Worm (Caenorhabditis elegans): ENCODE results near the gene K12B6.9.

The K12B6.9 gene

ce11 chrV:6292401-6292800 is at the start of gene K12B6.9:
Gene K12B6.9 (minus strand): TSS chrV:6292666.
- TF ChIP-seq dao-5 (tag; optimal IDR thresholded peaks at IDR 0.05) (no peak), W03F9.2 (tag; optimal IDR thresholded peaks at IDR 0.05) (no peak), him-1 (tag; optimal IDR thresholded peaks at IDR 0.05) (no peak)

DNA sequence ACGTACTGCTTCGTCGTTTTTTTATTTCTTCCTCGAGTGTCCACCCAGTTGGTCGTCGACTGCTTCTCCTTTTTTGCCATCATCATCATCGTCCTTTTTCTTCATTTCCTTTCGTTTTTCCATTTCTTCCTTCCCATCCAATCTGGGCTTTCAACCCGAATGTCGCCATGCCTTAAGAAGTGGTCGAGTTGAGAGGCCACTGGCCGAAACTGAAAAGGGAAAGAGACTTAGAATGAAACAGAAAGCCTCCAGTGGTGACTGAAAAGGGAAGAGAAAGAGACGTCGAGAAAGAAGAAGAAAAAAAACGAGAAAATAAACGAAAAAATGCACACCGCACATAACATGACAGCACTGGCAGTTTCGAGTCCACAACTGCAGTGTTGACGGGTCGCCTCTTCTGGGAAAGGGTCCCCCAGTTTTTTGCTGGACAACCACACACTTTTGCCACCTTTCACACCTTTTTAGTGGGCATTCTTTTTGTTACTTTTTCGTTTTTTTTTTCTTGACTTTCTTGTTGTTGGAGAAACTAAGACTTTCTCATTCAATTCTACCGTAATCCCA is 48.7 kb upstream of the K12B6.9 start:
- no peak for TF ChIP-seq dao-5 (tag; optimal IDR thresholded peaks at IDR 0.05)
- peak; percentile 58 for TF ChIP-seq him-1 (tag; optimal IDR thresholded peaks at IDR 0.05)
- no peak for TF ChIP-seq W03F9.2 (tag; optimal IDR thresholded peaks at IDR 0.05)

DNA sequence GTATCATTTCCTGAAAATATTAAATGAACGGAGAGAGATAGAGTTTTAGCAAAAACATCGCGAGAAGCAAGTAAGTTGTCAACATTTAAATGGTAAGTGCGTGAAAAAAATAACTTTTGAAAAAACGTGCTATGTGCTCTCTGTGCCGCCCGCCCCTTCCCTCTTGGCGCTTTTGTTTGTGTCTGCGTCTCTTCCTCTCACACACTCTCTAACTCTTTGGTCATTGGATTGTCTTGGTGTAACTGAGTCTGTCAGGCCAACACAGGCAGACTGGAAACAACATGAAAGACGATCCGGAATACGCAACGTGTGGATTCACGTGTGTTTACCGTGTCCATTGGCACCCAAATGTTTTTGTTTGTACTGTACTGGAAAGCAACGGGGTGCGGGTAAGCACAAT is 43.6 kb upstream of the K12B6.9 start, which contains the start of gene T28C12.6:
TSS of gene T28C12.6 (minus strand) at position 12 of the 400 bp plus-strand sequence.
- TF ChIP-seq dao-5 (tag; optimal IDR thresholded peaks at IDR 0.05) (no peak), W03F9.2 (tag; optimal IDR thresholded peaks at IDR 0.05) (no peak), him-1 (tag; optimal IDR thresholded peaks at IDR 0.05) (no peak)

DNA sequence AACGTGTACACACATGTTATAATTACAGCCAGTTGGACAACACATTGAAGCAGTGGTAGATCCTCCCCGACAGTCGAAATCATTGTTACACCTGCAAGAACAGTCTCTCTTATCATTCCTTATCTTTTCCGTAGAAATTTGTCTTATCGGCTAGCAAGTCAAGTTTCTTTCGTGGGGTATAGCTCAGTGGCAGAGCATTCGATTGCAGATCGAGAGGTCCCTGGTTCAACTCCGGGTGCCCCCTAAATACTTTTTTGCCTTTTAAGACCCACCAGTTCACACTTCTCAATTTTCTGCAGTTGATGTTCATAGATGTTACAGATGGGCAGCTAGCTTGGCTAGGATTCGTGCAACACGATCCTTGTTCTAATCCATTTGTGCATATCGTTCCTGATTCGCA is 42.8 kb upstream of the K12B6.9 start:
- TF ChIP-seq W03F9.2 (tag; optimal IDR thresholded peaks at IDR 0.05) (no peak), him-1 (tag; optimal IDR thresholded peaks at IDR 0.05) (no peak), dao-5 (tag; optimal IDR thresholded peaks at IDR 0.05) (peak; percentile 22)

DNA sequence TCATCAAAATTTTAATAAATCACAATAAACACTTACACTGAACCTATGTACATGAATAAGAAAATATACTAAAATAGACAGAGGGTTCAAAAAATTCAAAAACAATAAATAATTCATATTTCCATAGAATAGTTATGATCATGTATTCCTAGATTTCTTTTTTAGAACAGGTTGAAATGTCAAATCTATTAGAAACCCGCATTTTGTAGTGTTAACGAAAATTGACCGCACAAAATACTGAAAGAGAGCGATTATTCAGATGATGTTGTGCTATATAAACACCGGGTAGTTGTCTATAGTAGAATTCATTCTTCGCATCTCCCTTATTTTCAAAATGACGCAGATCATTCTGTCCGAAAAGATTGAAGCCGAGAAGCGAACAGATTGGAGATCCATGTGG is 39.1 kb upstream of the K12B6.9 start, which contains the start of gene T28C12.1:
TSS of gene T28C12.1 (plus strand) at position 301 of the 400 bp plus-strand sequence.
- TF ChIP-seq him-1 (tag; optimal IDR thresholded peaks at IDR 0.05) (no peak), dao-5 (tag; optimal IDR thresholded peaks at IDR 0.05) (no peak), W03F9.2 (tag; optimal IDR thresholded peaks at IDR 0.05) (no peak)

DNA sequence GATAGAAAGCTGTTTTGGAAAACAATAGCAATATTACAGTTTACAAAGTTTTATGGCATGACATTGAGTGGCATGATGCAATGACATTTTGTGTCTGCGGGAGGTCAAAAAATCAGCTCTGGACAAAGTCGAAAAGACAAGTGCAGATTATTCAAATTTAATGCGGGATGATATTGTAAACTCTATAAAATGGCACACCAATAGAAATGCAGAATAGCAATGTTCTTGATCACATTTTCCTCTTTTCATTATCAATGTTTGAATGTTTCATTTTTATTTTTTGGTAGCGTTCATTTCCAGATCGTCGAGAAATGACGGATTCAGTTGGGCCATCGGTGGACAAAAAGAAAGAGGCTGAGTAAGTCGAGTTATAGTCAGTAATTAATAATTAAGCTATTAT is 36.4 kb upstream of the K12B6.9 start, which contains the start of gene T28C12.2:
TSS of gene T28C12.2 (plus strand) at position 301 of the 400 bp plus-strand sequence.
- TF ChIP-seq dao-5 (tag; optimal IDR thresholded peaks at IDR 0.05) (no peak), him-1 (tag; optimal IDR thresholded peaks at IDR 0.05) (no peak), W03F9.2 (tag; optimal IDR thresholded peaks at IDR 0.05) (no peak)

DNA sequence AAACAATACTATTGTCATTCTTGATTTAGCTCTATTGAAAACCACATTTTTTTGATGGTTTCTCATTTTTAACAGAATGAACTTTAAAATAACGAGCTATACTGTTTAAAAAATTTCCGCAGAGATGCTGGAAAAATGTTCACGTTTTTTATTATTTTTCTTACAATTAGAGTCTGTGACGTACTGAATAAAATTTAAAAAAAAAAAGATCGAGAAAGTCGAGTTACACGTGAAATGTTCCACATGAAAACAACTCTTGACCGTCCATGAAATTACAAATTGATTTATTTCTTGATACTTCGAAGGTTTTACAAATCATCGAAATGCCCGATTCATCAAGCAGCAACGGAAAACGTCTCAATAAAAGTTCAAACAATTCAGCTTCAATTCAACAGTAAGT is 34.5 kb upstream of the K12B6.9 start, which contains the start of gene fbxa-202:
TSS of gene fbxa-202 (plus strand) at position 301 of the 400 bp plus-strand sequence.
- TF ChIP-seq him-1 (tag; optimal IDR thresholded peaks at IDR 0.05) (no peak), W03F9.2 (tag; optimal IDR thresholded peaks at IDR 0.05) (no peak), dao-5 (tag; optimal IDR thresholded peaks at IDR 0.05) (no peak)

ce11 chrV:6326394-6326793 is 33.9 kb upstream of the K12B6.9 start:
- TF ChIP-seq W03F9.2 (tag; optimal IDR thresholded peaks at IDR 0.05): no peak
- no peak for TF ChIP-seq dao-5 (tag; optimal IDR thresholded peaks at IDR 0.05)
- no peak for TF ChIP-seq him-1 (tag; optimal IDR thresholded peaks at IDR 0.05)

DNA sequence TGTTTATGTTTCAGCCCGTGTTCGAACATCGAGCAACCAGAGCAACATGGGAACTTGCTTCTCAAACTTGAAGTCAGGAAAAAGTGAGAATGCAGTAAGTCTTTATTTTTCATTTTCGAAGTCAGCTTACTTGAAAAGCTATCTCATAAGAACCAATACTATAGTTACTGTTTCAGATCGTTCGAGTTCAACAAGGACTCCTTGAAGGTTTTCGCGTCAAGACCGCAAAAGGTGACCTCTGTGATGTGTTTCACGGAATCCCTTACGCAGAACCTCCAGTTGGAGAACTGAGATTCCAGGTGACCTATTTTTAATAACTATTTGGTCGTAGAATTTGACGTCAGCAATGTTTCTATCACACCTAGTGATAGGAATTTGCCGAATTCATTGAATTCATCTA is 31.1 kb upstream of the K12B6.9 start:
- TF ChIP-seq dao-5 (tag; optimal IDR thresholded peaks at IDR 0.05) (no peak), W03F9.2 (tag; optimal IDR thresholded peaks at IDR 0.05) (no peak)

DNA sequence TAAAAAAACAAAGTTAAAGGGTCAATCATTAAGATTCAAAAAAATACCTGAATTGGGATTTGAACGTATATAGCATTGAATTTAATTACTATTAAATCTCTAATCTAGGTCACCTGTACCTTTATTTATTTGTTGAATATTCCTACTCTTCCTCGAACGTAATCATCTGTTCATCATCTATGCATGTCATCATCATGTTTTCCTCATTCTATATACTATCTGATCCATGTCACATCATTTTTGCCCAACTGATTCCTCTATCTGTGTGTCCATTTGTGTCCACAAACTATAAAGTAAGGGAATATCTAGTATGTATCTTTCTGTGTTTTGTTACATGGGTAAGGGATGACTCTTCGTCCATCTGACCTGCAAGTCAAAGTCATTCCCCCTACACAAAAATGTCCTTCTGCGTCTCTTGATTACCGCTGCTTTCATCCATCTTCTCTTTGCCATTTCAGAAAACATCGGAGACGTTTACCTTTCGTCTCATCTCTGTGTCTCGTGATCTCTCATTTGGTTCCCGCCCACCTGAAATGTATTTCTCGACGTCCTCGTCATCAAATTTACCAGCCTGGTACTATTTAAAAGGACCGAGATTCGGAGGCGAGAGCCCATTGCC is 30.4 kb upstream of the K12B6.9 start:
- no peak for TF ChIP-seq W03F9.2 (tag; optimal IDR thresholded peaks at IDR 0.05)
- no peak for TF ChIP-seq him-1 (tag; optimal IDR thresholded peaks at IDR 0.05)
- TF ChIP-seq dao-5 (tag; optimal IDR thresholded peaks at IDR 0.05): no peak

ce11 chrV:6321733-6322198 is 29.3 kb upstream of the K12B6.9 start, which contains the start of gene T28C12.15:
Gene T28C12.15 (minus strand): TSS chrV:6321783.
- TF ChIP-seq him-1 (tag; optimal IDR thresholded peaks at IDR 0.05) (no peak), dao-5 (tag; optimal IDR thresholded peaks at IDR 0.05) (no peak), W03F9.2 (tag; optimal IDR thresholded peaks at IDR 0.05) (no peak)

ce11 chrV:6321280-6321679 is 28.8 kb upstream of the K12B6.9 start:
- TF ChIP-seq dao-5 (tag; optimal IDR thresholded peaks at IDR 0.05) (no peak), W03F9.2 (tag; optimal IDR thresholded peaks at IDR 0.05) (no peak), him-1 (tag; optimal IDR thresholded peaks at IDR 0.05) (no peak)

ce11 chrV:6319358-6319757 is 26.9 kb upstream of the K12B6.9 start:
- TF ChIP-seq dao-5 (tag; optimal IDR thresholded peaks at IDR 0.05) (no peak), W03F9.2 (tag; optimal IDR thresholded peaks at IDR 0.05) (no peak), him-1 (tag; optimal IDR thresholded peaks at IDR 0.05) (no peak)

DNA sequence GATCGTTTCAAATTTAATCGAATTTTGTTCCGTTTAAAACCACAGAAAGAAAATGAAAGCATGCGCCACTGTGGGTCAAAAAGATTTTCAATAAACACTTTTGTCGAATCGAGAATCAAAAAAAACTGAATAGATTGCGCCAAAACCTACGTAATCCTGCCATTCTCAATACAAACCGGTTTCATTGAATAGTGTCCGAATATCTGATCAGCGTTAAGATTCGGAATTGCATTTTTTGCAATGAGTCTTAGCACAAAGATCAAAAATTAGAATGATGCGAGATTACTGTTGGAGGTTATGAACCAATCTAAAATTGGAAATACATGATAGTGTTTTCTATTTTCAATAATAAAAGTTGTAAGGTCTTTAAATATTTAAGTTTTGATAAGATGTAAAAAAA is 25.5 kb upstream of the K12B6.9 start:
- TF ChIP-seq dao-5 (tag; optimal IDR thresholded peaks at IDR 0.05) (no peak), W03F9.2 (tag; optimal IDR thresholded peaks at IDR 0.05) (no peak), him-1 (tag; optimal IDR thresholded peaks at IDR 0.05) (no peak)

All from whole organism, L4/young adult.